Worm (Caenorhabditis elegans) whole organism, mixed stage, embryonic: ENCODE data around the gene F46E10.2.

Experiments
- M03D4.4 ChIP-seq: sonication (generic microtip); optimal IDR thresholded peaks from 2 replicates; lab custom pipeline; 2017; ENCODE audit warnings: mild to moderate bottlenecking, missing genetic modification characterization, missing compliant biosample characterization
- bed-3 ChIP-seq: fragments of 200-800 bp; sonication (Bioruptor generic); optimal IDR thresholded peaks from 3 replicates; lab custom pipeline; 2018; ENCODE audit warnings: mild to moderate bottlenecking, missing genetic modification characterization, moderate library complexity, missing compliant biosample characterization
- blmp-1 ChIP-seq: fragments of 150-350 bp; optimal IDR thresholded peaks from 2 replicates; lab custom pipeline; 2014; ENCODE audit warnings: missing biosample characterization, missing genetic modification characterization
- ceh-39 ChIP-seq: fragments of 150-350 bp; optimal IDR thresholded peaks from 2 replicates; lab custom pipeline; 2014; ENCODE audit warnings: missing biosample characterization, missing genetic modification characterization
- ces-1 ChIP-seq: fragments of 150-350 bp; optimal IDR thresholded peaks from 2 replicates; lab custom pipeline; 2014; ENCODE audit warnings: missing biosample characterization, missing genetic modification reagents, missing genetic modification characterization
- drap-1 ChIP-seq: fragments of 200-800 bp; sonication (Bioruptor generic); optimal IDR thresholded peaks from 3 replicates; lab custom pipeline; 2018; ENCODE audit warnings: mild to moderate bottlenecking, missing genetic modification characterization, missing compliant biosample characterization
- elt-1 ChIP-seq: sonication (generic microtip); optimal IDR thresholded peaks from 2 replicates; lab custom pipeline; 2017; ENCODE audit warnings: missing genetic modification characterization, mild to moderate bottlenecking, missing compliant biosample characterization, antibody characterized with exemption, moderate library complexity, borderline replicate concordance; ENCODE audit not compliant: insufficient read depth
- elt-3 ChIP-seq: fragments of 150-350 bp; optimal IDR thresholded peaks from 2 replicates; lab custom pipeline; 2014; ENCODE audit warnings: missing biosample characterization, missing genetic modification characterization
- flh-1 ChIP-seq: fragments of 200-800 bp; sonication (Bioruptor generic); optimal IDR thresholded peaks from 2 replicates; lab custom pipeline; 2018; ENCODE audit warnings: mild to moderate bottlenecking, missing genetic modification characterization, moderate library complexity, missing compliant biosample characterization
- ham-2 ChIP-seq: fragments of 200-800 bp; sonication (Bioruptor generic); optimal IDR thresholded peaks from 2 replicates; lab custom pipeline; 2018; ENCODE audit warnings: mild to moderate bottlenecking, missing genetic modification characterization, missing compliant biosample characterization
- hlh-1 ChIP-seq: fragments of 150-350 bp; optimal IDR thresholded peaks from 2 replicates; lab custom pipeline; 2014; ENCODE audit warnings: missing biosample characterization, missing genetic modification reagents, missing genetic modification characterization
- lin-13 ChIP-seq: fragments of 150-350 bp; optimal IDR thresholded peaks from 2 replicates; lab custom pipeline; 2014; ENCODE audit warnings: missing biosample characterization, missing genetic modification characterization
- lin-32 ChIP-seq: fragments of 200-800 bp; sonication (Bioruptor generic); optimal IDR thresholded peaks from 2 replicates; lab custom pipeline; 2018; ENCODE audit warnings: mild to moderate bottlenecking, missing genetic modification characterization, missing compliant biosample characterization
- lsy-2 ChIP-seq: fragments of 150-350 bp; optimal IDR thresholded peaks from 2 replicates; lab custom pipeline; 2014; ENCODE audit warnings: missing biosample characterization, missing genetic modification characterization
- mab-5 ChIP-seq: fragments of 150-350 bp; optimal IDR thresholded peaks from 2 replicates; lab custom pipeline; 2014; ENCODE audit warnings: missing biosample characterization, missing genetic modification characterization
- mep-1 ChIP-seq: fragments of 150-350 bp; optimal IDR thresholded peaks from 2 replicates; lab custom pipeline; 2017; ENCODE audit warnings: missing biosample characterization, missing genetic modification reagents, missing genetic modification characterization, inconsistent platforms
- mls-2 ChIP-seq: sonication (generic microtip); optimal IDR thresholded peaks from 2 replicates; lab custom pipeline; 2016; ENCODE audit warnings: mild to moderate bottlenecking, missing genetic modification characterization, moderate library complexity, missing compliant biosample characterization
- nhr-2 ChIP-seq: fragments of 150-350 bp; optimal IDR thresholded peaks from 2 replicates; lab custom pipeline; 2014; ENCODE audit warnings: missing biosample characterization, missing genetic modification characterization
- nhr-237 ChIP-seq: fragments of 150-350 bp; optimal IDR thresholded peaks from 2 replicates; lab custom pipeline; 2014; ENCODE audit warnings: missing biosample characterization, missing genetic modification characterization
- nhr-28 ChIP-seq: fragments of 150-350 bp; optimal IDR thresholded peaks from 2 replicates; lab custom pipeline; 2014; ENCODE audit warnings: missing biosample characterization, missing genetic modification characterization
- nhr-76 ChIP-seq: sonication (generic microtip); optimal IDR thresholded peaks from 2 replicates; lab custom pipeline; 2017; ENCODE audit warnings: missing biosample characterization, missing genetic modification characterization
- pha-4 ChIP-seq: fragments of 150-350 bp; optimal IDR thresholded peaks from 2 replicates; lab custom pipeline; 2018; ENCODE audit warnings: missing biosample characterization, missing genetic modification reagents, missing genetic modification characterization
- sem-2 ChIP-seq: fragments of 200-800 bp; sonication (Bioruptor generic); optimal IDR thresholded peaks from 2 replicates; lab custom pipeline; 2018; ENCODE audit warnings: mild to moderate bottlenecking, missing genetic modification characterization, missing compliant biosample characterization
- snpc-4 ChIP-seq: fragments of 150-350 bp; optimal IDR thresholded peaks from 2 replicates; lab custom pipeline; 2014; ENCODE audit warnings: missing biosample characterization, missing genetic modification characterization
- sptf-1 ChIP-seq: sonication (generic microtip); optimal IDR thresholded peaks from 2 replicates; lab custom pipeline; 2017; ENCODE audit warnings: mild to moderate bottlenecking, missing genetic modification characterization, moderate library complexity, missing compliant biosample characterization
- tbx-8 ChIP-seq: fragments of 200-800 bp; sonication (Bioruptor generic); optimal IDR thresholded peaks from 2 replicates; lab custom pipeline; 2018; ENCODE audit warnings: mild to moderate bottlenecking, missing genetic modification characterization, moderate library complexity, missing compliant biosample characterization
- unc-120 ChIP-seq: sonication (generic microtip); optimal IDR thresholded peaks from 2 replicates; lab custom pipeline; 2017; ENCODE audit warnings: missing genetic modification characterization, missing compliant biosample characterization; ENCODE audit not compliant: poor library complexity, severe bottlenecking
- unc-39 ChIP-seq: fragments of 150-350 bp; optimal IDR thresholded peaks from 2 replicates; lab custom pipeline; 2014; ENCODE audit warnings: missing biosample characterization, missing genetic modification characterization
- unc-62 ChIP-seq: fragments of 150-350 bp; optimal IDR thresholded peaks from 2 replicates; lab custom pipeline; 2014; ENCODE audit warnings: missing biosample characterization, missing genetic modification reagents, missing genetic modification characterization
- zip-8 ChIP-seq: fragments of 150-350 bp; optimal IDR thresholded peaks from 2 replicates; lab custom pipeline; 2014; ENCODE audit warnings: missing biosample characterization, missing genetic modification characterization

The F46E10.2 gene

DNA sequence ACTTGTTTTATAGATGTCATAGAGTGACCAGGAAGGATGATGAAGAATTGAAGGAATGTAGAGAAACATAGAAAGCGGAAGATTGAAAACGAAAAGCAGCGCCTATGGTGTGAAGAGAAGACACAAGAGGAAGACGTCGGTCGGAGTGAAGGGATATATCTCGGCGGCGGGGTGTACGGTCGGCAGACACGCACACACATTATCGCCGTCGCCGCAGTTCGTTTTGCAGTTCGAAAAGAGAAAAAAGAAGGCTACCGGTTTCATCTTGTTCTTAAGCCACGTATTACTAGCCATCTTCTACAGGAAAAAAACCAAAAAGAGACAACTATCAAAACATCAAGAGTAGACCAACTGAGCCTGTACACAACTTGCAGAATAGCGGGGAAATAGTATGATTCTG, 6.9 kb upstream of the F46E10.2 start:
- TF ChIP-seq ham-2 (GFP tag; lab: Kevin White, UChicago) (peak; percentile 29), nhr-2 (tag; lab: Kevin White, UChicago) (no peak)

DNA sequence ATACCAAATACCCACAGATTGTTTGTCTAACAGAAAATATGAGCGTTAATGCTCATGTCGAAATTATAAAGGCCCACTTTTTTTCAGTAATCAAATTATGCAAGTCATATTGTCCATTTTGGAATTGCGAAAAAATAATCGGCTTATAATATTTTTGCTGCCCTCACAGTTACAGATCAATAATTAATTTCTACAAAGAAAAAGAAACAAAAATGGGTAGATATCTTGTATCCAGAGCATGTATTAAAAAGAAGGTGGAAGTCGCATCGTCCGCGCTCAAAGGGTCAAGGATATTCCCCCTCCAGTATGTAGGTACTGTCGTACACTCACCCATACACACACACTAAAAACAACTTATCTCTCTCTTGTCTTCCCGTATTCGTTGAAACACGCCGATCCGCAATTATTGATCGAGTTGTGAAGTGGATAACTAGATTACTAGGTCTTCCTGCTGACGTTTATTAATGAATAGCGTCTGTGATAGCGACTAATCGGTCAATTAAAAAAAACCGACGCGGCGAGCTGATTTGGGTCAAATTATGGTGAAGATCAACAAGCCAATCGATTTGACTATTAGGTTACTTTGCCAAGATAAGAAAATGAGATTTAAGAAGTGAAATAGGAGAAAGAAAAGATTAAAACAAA, 6.3 kb upstream of the F46E10.2 start:
- no peak for TF ChIP-seq mab-5 (tag; lab: Kevin White, UChicago)
- no peak for TF ChIP-seq nhr-76 (tag; lab: Kevin White, UChicago)
- TF ChIP-seq unc-62 (GFP tag; lab: Kevin White, UChicago), result no peak
- no peak for TF ChIP-seq nhr-237
- TF ChIP-seq nhr-2 (tag; lab: Kevin White, UChicago), result no peak
- no peak for TF ChIP-seq sptf-1 (tag; lab: Kevin White, UChicago)
- no peak for TF ChIP-seq M03D4.4 (tag; lab: Kevin White, UChicago)
- no peak for TF ChIP-seq unc-120 (tag; lab: Kevin White, UChicago)
- TF ChIP-seq ceh-39 (tag; lab: Kevin White, UChicago), result no peak
- no peak for TF ChIP-seq pha-4 (tag; lab: Kevin White, UChicago)
- no peak for TF ChIP-seq lin-13 (tag; lab: Kevin White, UChicago)
- TF ChIP-seq zip-8 (tag; lab: Kevin White, UChicago), result no peak
- no peak for TF ChIP-seq unc-39 (tag; lab: Kevin White, UChicago)
- no peak for TF ChIP-seq ces-1 (GFP tag; lab: Kevin White, UChicago)
- TF ChIP-seq sem-2, result no peak
- no peak for TF ChIP-seq tbx-8 (GFP tag; lab: Kevin White, UChicago)
- TF ChIP-seq, all 35 proteins: peak for 0

DNA sequence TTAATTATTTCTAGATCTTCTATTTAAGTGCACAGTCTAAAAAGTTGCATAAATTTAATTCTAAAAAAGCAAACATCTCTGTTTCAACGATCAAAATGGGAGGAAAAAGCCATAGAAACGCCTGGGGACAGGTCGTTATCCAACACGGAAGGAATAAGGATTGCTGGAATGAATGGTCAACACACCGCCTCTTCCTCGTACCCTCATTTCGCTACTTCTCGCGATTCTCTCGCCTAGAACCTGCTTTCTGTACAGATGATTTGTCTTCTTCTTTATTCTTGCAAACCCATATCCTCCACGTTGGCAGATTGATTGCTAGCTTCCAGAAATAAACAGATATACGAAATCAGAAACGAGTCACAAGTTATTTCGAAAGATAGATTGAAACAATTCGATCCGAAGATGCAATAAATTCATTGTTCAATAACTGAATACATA, 5.3 kb upstream of the F46E10.2 start, which contains the start of gene dpy-11:
TSS of gene dpy-11 (minus strand) at position 354 of the 438 bp plus-strand sequence.
- TF ChIP-seq M03D4.4 (tag; lab: Kevin White, UChicago) (no peak), mls-2 (tag; lab: Kevin White, UChicago) (no peak), lin-13 (tag; lab: Kevin White, UChicago) (no peak), hlh-1 (tag; lab: Kevin White, UChicago) (no peak), unc-39 (tag; lab: Kevin White, UChicago) (no peak), lin-32 (no peak)

DNA sequence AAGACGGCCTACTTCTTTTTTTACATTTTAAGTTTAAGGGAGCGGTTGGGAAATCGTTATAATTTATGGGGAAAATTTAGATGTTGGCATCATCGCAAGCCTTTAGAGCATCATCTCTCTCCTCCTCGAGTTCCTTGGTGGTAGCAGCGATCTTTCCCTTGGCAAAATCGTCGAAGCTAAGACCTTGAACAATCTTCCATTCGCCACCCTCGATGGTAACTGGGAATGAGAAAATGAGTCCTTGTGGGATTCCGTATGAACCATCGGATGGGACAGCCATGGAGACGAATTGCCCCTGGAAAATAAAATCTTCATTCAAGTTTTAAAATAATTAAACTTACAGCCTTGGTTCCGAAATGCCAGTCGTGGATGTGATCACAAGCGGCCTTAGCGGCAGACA, 4.9 kb upstream of the F46E10.2 start:
- no peak for TF ChIP-seq elt-1 (tag; lab: Kevin White, UChicago)
- TF ChIP-seq drap-1, result no peak
- TF ChIP-seq elt-3 (tag; lab: Kevin White, UChicago), result no peak
- no peak for TF ChIP-seq mab-5 (tag; lab: Kevin White, UChicago)
- no peak for TF ChIP-seq sptf-1 (tag; lab: Kevin White, UChicago)
- TF ChIP-seq bed-3 (GFP tag; lab: Kevin White, UChicago), result no peak
- TF ChIP-seq tbx-8 (GFP tag; lab: Kevin White, UChicago), result no peak
- no peak for TF ChIP-seq mls-2 (tag; lab: Kevin White, UChicago)

DNA sequence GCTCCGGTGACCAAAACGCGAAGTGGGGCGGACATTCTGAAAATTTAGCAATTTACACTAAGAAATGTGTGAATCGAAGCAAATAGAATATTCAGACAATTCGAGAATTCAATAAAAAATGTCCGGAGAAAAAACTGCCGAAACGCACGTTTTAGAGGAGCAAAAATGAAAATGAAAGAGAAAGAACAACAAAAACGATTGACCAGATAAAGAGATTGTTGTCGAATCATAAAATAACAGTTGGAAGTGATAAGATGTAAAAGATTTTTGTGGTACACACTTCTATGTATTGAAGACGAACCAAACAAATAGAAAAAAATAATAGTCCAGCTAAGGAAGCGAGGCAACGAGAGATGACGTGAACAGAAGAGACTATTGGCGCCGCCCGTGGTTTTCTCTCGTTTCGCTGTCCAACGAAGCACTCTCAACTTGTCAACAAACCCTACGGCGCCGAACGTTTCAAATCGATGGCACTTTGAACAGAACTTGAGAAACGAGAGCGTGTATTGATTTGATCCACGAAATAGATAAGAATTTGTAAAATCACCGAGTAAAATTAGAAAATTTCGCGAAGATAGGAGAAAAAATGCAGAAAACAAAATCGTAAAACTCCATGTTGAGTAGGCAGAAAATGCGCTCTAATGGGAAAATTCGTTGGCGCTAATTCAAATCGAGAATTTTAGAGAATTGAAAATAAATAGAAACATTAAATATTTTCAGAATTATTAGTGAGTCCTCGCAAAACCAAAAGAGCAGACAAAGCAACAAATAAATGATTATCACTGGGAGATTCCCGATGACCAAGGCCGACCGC, 3.5 kb upstream of the F46E10.2 start, which contains the start of gene mdh-1:
TSS of gene mdh-1 (minus strand) at position 36 of the 814 bp plus-strand sequence.
- TF ChIP-seq ces-1 (GFP tag; lab: Kevin White, UChicago), result no peak
- no peak for TF ChIP-seq mab-5 (tag; lab: Kevin White, UChicago)
- TF ChIP-seq nhr-237, result no peak
- no peak for TF ChIP-seq nhr-76 (tag; lab: Kevin White, UChicago)
- no peak for TF ChIP-seq lsy-2 (tag; lab: Kevin White, UChicago)
- no peak for TF ChIP-seq hlh-1 (tag; lab: Kevin White, UChicago)
- TF ChIP-seq lin-32, result no peak
- no peak for TF ChIP-seq mep-1 (tag; lab: Kevin White, UChicago)
- TF ChIP-seq blmp-1 (tag; lab: Kevin White, UChicago), result no peak
- TF ChIP-seq unc-120 (tag; lab: Kevin White, UChicago), result no peak
- no peak for TF ChIP-seq drap-1
- TF ChIP-seq pha-4 (tag; lab: Kevin White, UChicago), result no peak
- TF ChIP-seq snpc-4 (tag; lab: Kevin White, UChicago), result no peak
- no peak for TF ChIP-seq ham-2 (GFP tag; lab: Kevin White, UChicago)
- no peak for TF ChIP-seq nhr-28
- TF ChIP-seq elt-3 (tag; lab: Kevin White, UChicago), result no peak
- TF ChIP-seq flh-1 (GFP tag; lab: Kevin White, UChicago), result no peak
